Fruit fly (Drosophila melanogaster): ENCODE measurements around the gene Ndc80.

Ndc80 gene

dm6 chrX:13626579-13626894 is 14.7 kb upstream of the Ndc80 start (continued):
- TF ChIP-seq hkb (optimal IDR thresholded peaks at IDR 0.05) = no peak
- peak; percentile 64 for TF ChIP-seq hkb (GFP tag; IDR thresholded peaks at IDR 0.05)
- no peak for TF ChIP-seq ato (GFP tag; IDR thresholded peaks at IDR 0.05; ENCODE audit: partially characterized antibody)
- no peak for TF ChIP-seq ro (GFP tag; IDR thresholded peaks at IDR 0.05)
- peak; percentile 70 for TF ChIP-seq CG31224 (GFP tag; IDR thresholded peaks at IDR 0.05)
- TF ChIP-seq bsh (GFP tag; optimal IDR thresholded peaks at IDR 0.05) = peak in 1 of 2 experiments; percentile 71
- TF ChIP-seq CG5245 (GFP tag; optimal IDR thresholded peaks at IDR 0.05) = peak; percentile 53
- TF ChIP-seq Antp (GFP tag; optimal IDR thresholded peaks at IDR 0.05) = peak; percentile 85
- peak; percentile 69 for TF ChIP-seq wor (GFP tag; IDR thresholded peaks at IDR 0.05)
- TF ChIP-seq CG31365 (tag; optimal IDR thresholded peaks at IDR 0.05) = peak; percentile 40
- no peak for TF ChIP-seq z (GFP tag; IDR thresholded peaks at IDR 0.05)
- peak; percentile 41 for TF ChIP-seq Asciz (GFP tag; optimal IDR thresholded peaks at IDR 0.05)
- TF ChIP-seq sisA (GFP tag; IDR thresholded peaks at IDR 0.05) = peak; percentile 81
- 0 out of 3 replicates have a peak, but pooled peaks have one; percentile 50 for TF ChIP-seq otp (GFP tag; IDR thresholded peaks at IDR 0.05)
- TF ChIP-seq Sry-β (GFP tag; optimal IDR thresholded peaks at IDR 0.05) = no peak
- no peak for TF ChIP-seq btn (GFP tag; optimal IDR thresholded peaks at IDR 0.05)
- peak; percentile 54 for TF ChIP-seq CG17829 (tag; optimal IDR thresholded peaks at IDR 0.05)
- peak; percentile 66 for TF ChIP-seq oc (tag; optimal IDR thresholded peaks at IDR 0.05)
- TF ChIP-seq CG17802 (tag; optimal IDR thresholded peaks at IDR 0.05) = peak; percentile 21
- TF ChIP-seq CG17328 (GFP tag; IDR thresholded peaks at IDR 0.05) = 0 out of 2 replicates have a peak, but pooled peaks have one; percentile 28
- no peak for TF ChIP-seq Gsc (GFP tag; IDR thresholded peaks at IDR 0.05)
- peak; percentile 65; the same call in 2 of the 3 replicates for TF ChIP-seq Dbx (GFP tag; IDR thresholded peaks at IDR 0.05)
- no peak for TF ChIP-seq HLH4C (GFP tag; IDR thresholded peaks at IDR 0.05; ENCODE audit: partially characterized antibody)
- peak; percentile 31 for TF ChIP-seq Jarid2 (GFP tag; optimal IDR thresholded peaks at IDR 0.05)
- TF ChIP-seq her (GFP tag; optimal IDR thresholded peaks at IDR 0.05) = peak; percentile 80
- TF ChIP-seq CG7556 (GFP tag; optimal IDR thresholded peaks at IDR 0.05) = peak; percentile 74
- TF ChIP-seq Hmr (GFP tag; optimal IDR thresholded peaks at IDR 0.05) = peak; percentile 84
- TF ChIP-seq fd96Cb (tag; optimal IDR thresholded peaks at IDR 0.05) = peak; percentile 64
- peak; percentile 67 for TF ChIP-seq CG31441 (GFP tag; IDR thresholded peaks at IDR 0.05)
- TF ChIP-seq CG14014 (GFP tag; IDR thresholded peaks at IDR 0.05) = peak; percentile 84
- TF ChIP-seq zen2 (GFP tag; IDR thresholded peaks at IDR 0.05; ENCODE audit: partially characterized antibody) = no peak
- peak; percentile 68 for TF ChIP-seq HmgZ (tag; optimal IDR thresholded peaks at IDR 0.05)
- TF ChIP-seq bowl (GFP tag; IDR thresholded peaks at IDR 0.05) = no peak
- peak; percentile 56 for TF ChIP-seq CG8281 (tag; optimal IDR thresholded peaks at IDR 0.05)
- TF ChIP-seq kah (GFP tag; optimal IDR thresholded peaks at IDR 0.05) = no peak
- TF ChIP-seq CG2875 (GFP tag; optimal IDR thresholded peaks at IDR 0.05) = peak; percentile 47
- peak; percentile 65 for TF ChIP-seq CG3163 (GFP tag; optimal IDR thresholded peaks at IDR 0.05)
- no peak for TF ChIP-seq Spps (tag; optimal IDR thresholded peaks at IDR 0.05)
- TF ChIP-seq sim (GFP tag; IDR thresholded peaks at IDR 0.05) = no peak
- TF ChIP-seq Adf1 (GFP tag; IDR thresholded peaks at IDR 0.05) = peak; percentile 47
- TF ChIP-seq lov (optimal IDR thresholded peaks at IDR 0.05) = no peak
- TF ChIP-seq lov (GFP tag; IDR thresholded peaks at IDR 0.05) = no peak
- TF ChIP-seq ewg (GFP tag; optimal IDR thresholded peaks at IDR 0.05) = no peak
- peak; percentile 47 for TF ChIP-seq p53 (GFP tag; optimal IDR thresholded peaks at IDR 0.05)
- peak; percentile 27 for TF ChIP-seq CG17912 (GFP tag; optimal IDR thresholded peaks at IDR 0.05)
- peak; percentile 29 for TF ChIP-seq CG15696 (tag; optimal IDR thresholded peaks at IDR 0.05)
- no peak for TF ChIP-seq CG15073 (GFP tag; optimal IDR thresholded peaks at IDR 0.05)
- 0 out of 2 replicates have a peak, but pooled peaks have one; percentile 53 for TF ChIP-seq Poxn (GFP tag; IDR thresholded peaks at IDR 0.05)
- no peak for TF ChIP-seq CG3407 (GFP tag; optimal IDR thresholded peaks at IDR 0.05)
- peak; percentile 89 for TF ChIP-seq CG18599 (GFP tag; optimal IDR thresholded peaks at IDR 0.05)
- TF ChIP-seq CG2129 (GFP tag; IDR thresholded peaks at IDR 0.05; ENCODE audit: partially characterized antibody) = no peak
- TF ChIP-seq rib (GFP tag; IDR thresholded peaks at IDR 0.05) = peak; percentile 86
